Worm (Caenorhabditis elegans) whole organism, L4 larva: ENCODE results near the gene rmd-2.
A peak's percentile ranks its signal among the peaks of the same experiment; 100 is the strongest.

Source experiments
- F26F4.8 ChIP-seq: fragments of 200-800 bp; sonication (Bioruptor generic); conservative IDR thresholded peaks from 2 replicates; pipeline ENCODE4 v1.3.6; 2022; ENCODE audit warnings: missing genetic modification characterization, missing compliant biosample characterization
- F49E8.2 ChIP-seq: sonication (generic microtip); optimal IDR thresholded peaks from 2 replicates; lab custom pipeline; 2016; ENCODE audit warnings: missing compliant biosample characterization, mild to moderate bottlenecking, missing genetic modification characterization, borderline replicate concordance
- T20F7.1 ChIP-seq: fragments of 200-800 bp; sonication (Bioruptor generic); optimal IDR thresholded peaks from 2 replicates; lab custom pipeline; 2018; ENCODE audit warnings: mild to moderate bottlenecking, missing genetic modification characterization, missing compliant biosample characterization
- ama-1 ChIP-seq: fragments of 150-350 bp; optimal IDR thresholded peaks from 2 replicates; lab custom pipeline; 2014; ENCODE audit warnings: inconsistent platforms, mixed read lengths
- attf-4 ChIP-seq: sonication (generic microtip); optimal IDR thresholded peaks from 3 replicates; lab custom pipeline; 2017; ENCODE audit warnings: missing biosample characterization, missing genetic modification characterization
- ceh-20 ChIP-seq: fragments of 200-800 bp; sonication (Bioruptor generic); IDR thresholded peaks from 2 replicates; pipeline ENCODE4 v1.3.6; 2022; ENCODE audit warnings: missing genetic modification reagents, missing genetic modification characterization, missing compliant biosample characterization
- cey-2 ChIP-seq: sonication (generic microtip); optimal IDR thresholded peaks from 3 replicates; lab custom pipeline; 2017; ENCODE audit warnings: missing genetic modification characterization, mild to moderate bottlenecking, missing compliant biosample characterization, antibody characterized with exemption, borderline replicate concordance; ENCODE audit not compliant: insufficient read depth
- daf-16 ChIP-seq, 3 experiments: sonication (generic microtip); optimal IDR thresholded peaks; 2 replicates each; lab custom pipeline; 2016 to 2017; ENCODE audit warnings: missing genetic modification characterization in 3 of 3, missing genetic modification reagents in 3 of 3, mild to moderate bottlenecking in 2 of 3, missing compliant biosample characterization in 2 of 3, missing biosample characterization in 1 of 3, moderate library complexity in 1 of 3
- daf-19 ChIP-seq: fragments of 200-800 bp; sonication (Bioruptor generic); conservative IDR thresholded peaks from 2 replicates; pipeline ENCODE4 v1.3.6; 2022; ENCODE audit warnings: missing genetic modification characterization, missing compliant biosample characterization
- daf-8 ChIP-seq: fragments of 200-800 bp; sonication (Bioruptor generic); IDR thresholded peaks from 2 replicates; pipeline ENCODE4 v1.3.6; 2022; ENCODE audit warnings: missing genetic modification characterization, missing compliant biosample characterization
- dmd-6 ChIP-seq: fragments of 200-800 bp; sonication (Bioruptor generic); IDR thresholded peaks from 2 replicates; pipeline ENCODE4 v1.3.6; 2022; ENCODE audit warnings: missing genetic modification reagents, missing genetic modification characterization, missing compliant biosample characterization
- dmd-8 ChIP-seq: fragments of 200-800 bp; sonication (Bioruptor generic); IDR thresholded peaks from 2 replicates; pipeline ENCODE4 v1.3.6; 2022; ENCODE audit warnings: missing genetic modification characterization, missing compliant biosample characterization
- dpl-1 ChIP-seq: fragments of 150-350 bp; optimal IDR thresholded peaks from 2 replicates; lab custom pipeline; 2014; ENCODE audit warnings: missing biosample characterization, missing genetic modification reagents, missing genetic modification characterization
- dve-1 ChIP-seq: sonication (generic microtip); optimal IDR thresholded peaks from 2 replicates; lab custom pipeline; 2017; ENCODE audit warnings: antibody characterized with exemption, mild to moderate bottlenecking, missing genetic modification characterization, missing compliant biosample characterization; ENCODE audit not compliant: insufficient read depth
- egl-27 ChIP-seq: sonication (generic microtip); optimal IDR thresholded peaks from 3 replicates; lab custom pipeline; 2017; ENCODE audit warnings: missing biosample characterization, missing genetic modification reagents, missing genetic modification characterization
- egl-43 ChIP-seq: fragments of 200-800 bp; sonication (Bioruptor generic); IDR thresholded peaks from 2 replicates; pipeline ENCODE4 v1.3.6; 2022; ENCODE audit warnings: missing genetic modification reagents, missing genetic modification characterization, missing compliant biosample characterization
- gei-8 ChIP-seq: fragments of 200-800 bp; sonication (Bioruptor generic); optimal IDR thresholded peaks from 2 replicates; lab custom pipeline; 2018; ENCODE audit warnings: mild to moderate bottlenecking, missing genetic modification characterization, missing compliant biosample characterization
- hlh-11 ChIP-seq: fragments of 200-800 bp; sonication (Bioruptor generic); optimal IDR thresholded peaks from 2 replicates; lab custom pipeline; 2018; ENCODE audit warnings: mild to moderate bottlenecking, missing genetic modification characterization, missing compliant biosample characterization
- hlh-30 ChIP-seq: sonication (generic microtip); optimal IDR thresholded peaks from 2 replicates; lab custom pipeline; 2017; ENCODE audit warnings: antibody characterized with exemption, mild to moderate bottlenecking, missing genetic modification characterization, missing compliant biosample characterization; ENCODE audit not compliant: insufficient read depth
- lin-13 ChIP-seq: fragments of 150-350 bp; optimal IDR thresholded peaks from 2 replicates; lab custom pipeline; 2014; ENCODE audit warnings: missing biosample characterization, missing genetic modification reagents, missing genetic modification characterization
- lin-38 ChIP-seq: fragments of 200-800 bp; sonication (Bioruptor generic); IDR thresholded peaks from 2 replicates; pipeline ENCODE4 v1.3.6; 2022; ENCODE audit warnings: missing genetic modification reagents, missing genetic modification characterization, missing compliant biosample characterization
- lin-39 ChIP-seq: fragments of 150-350 bp; optimal IDR thresholded peaks from 2 replicates; lab custom pipeline; 2014; ENCODE audit warnings: missing biosample characterization, missing genetic modification reagents, missing genetic modification characterization
- lir-3 ChIP-seq: sonication (generic microtip); optimal IDR thresholded peaks from 2 replicates; lab custom pipeline; 2016; ENCODE audit warnings: mild to moderate bottlenecking, missing genetic modification characterization, missing compliant biosample characterization
- lsy-2 ChIP-seq, 2 experiments: fragments of 150-350 bp in 1 of 2; sonication (generic microtip) in 1 of 2; optimal IDR thresholded peaks; 2 replicates each; lab custom pipeline; 2014 to 2017; ENCODE audit warnings: missing biosample characterization in 2 of 2, missing genetic modification characterization in 2 of 2
- mes-2 ChIP-seq: sonication (generic microtip); optimal IDR thresholded peaks from 2 replicates; lab custom pipeline; 2016; ENCODE audit warnings: missing genotype, mild to moderate bottlenecking, missing genetic modification characterization, missing compliant biosample characterization; ENCODE audit not compliant: poor library complexity, severe bottlenecking
- mxl-3 ChIP-seq: fragments of 200-800 bp; sonication (Bioruptor generic); optimal IDR thresholded peaks from 2 replicates; lab custom pipeline; 2018; ENCODE audit warnings: mild to moderate bottlenecking, missing genetic modification characterization, missing compliant biosample characterization
- nhr-11 ChIP-seq: fragments of 150-350 bp; optimal IDR thresholded peaks from 2 replicates; lab custom pipeline; 2014; ENCODE audit warnings: missing biosample characterization, missing genetic modification characterization
- nhr-237 ChIP-seq: sonication (generic microtip); optimal IDR thresholded peaks from 2 replicates; lab custom pipeline; 2017; ENCODE audit warnings: missing biosample characterization, missing genetic modification characterization
- nhr-28 ChIP-seq: fragments of 150-350 bp; optimal IDR thresholded peaks from 2 replicates; lab custom pipeline; 2014; ENCODE audit warnings: missing biosample characterization, missing genetic modification characterization
- pqm-1 ChIP-seq: sonication (generic microtip); optimal IDR thresholded peaks from 2 replicates; lab custom pipeline; 2017; ENCODE audit warnings: missing biosample characterization, missing genetic modification characterization
- snpc-1.2 ChIP-seq: fragments of 200-800 bp; sonication (Bioruptor generic); IDR thresholded peaks from 2 replicates; pipeline ENCODE4 v1.3.6; 2022; ENCODE audit warnings: missing genetic modification reagents, missing genetic modification characterization, missing compliant biosample characterization
- snpc-4 ChIP-seq: fragments of 150-350 bp; optimal IDR thresholded peaks from 2 replicates; lab custom pipeline; 2014; ENCODE audit warnings: missing biosample characterization, missing genetic modification characterization
- tag-97 ChIP-seq: fragments of 200-800 bp; sonication (Bioruptor generic); IDR thresholded peaks from 2 replicates; pipeline ENCODE4 v1.3.6; 2022; ENCODE audit warnings: missing genetic modification characterization, missing compliant biosample characterization
- unc-39 ChIP-seq: sonication (generic microtip); optimal IDR thresholded peaks from 2 replicates; lab custom pipeline; 2017; ENCODE audit warnings: missing biosample characterization, missing genetic modification characterization
- unc-62 ChIP-seq, 3 experiments: fragments of 150-350 bp in 1 of 3; sonication (generic microtip); optimal IDR thresholded peaks in 2 of 3; peaks in 1 of 3; 1 replicate in 1 of 3; 2 replicates in 2 of 3; lab custom pipeline; 2014 to 2017; ENCODE audit warnings: missing biosample characterization in 3 of 3, missing genetic modification characterization in 3 of 3, missing genetic modification reagents in 3 of 3, missing genotype in 1 of 3
- ztf-7 ChIP-seq: fragments of 150-350 bp; optimal IDR thresholded peaks from 2 replicates; lab custom pipeline; 2014; ENCODE audit warnings: missing biosample characterization, missing genetic modification characterization

rmd-2 gene

ce11 chrV:10012639-10013038, 26.6 kb upstream of the rmd-2 start:
- TF ChIP-seq dve-1 (tag; lab: Kevin White, UChicago) (peak; percentile 67), nhr-28 (tag; lab: Kevin White, UChicago) (peak; percentile 78), F49E8.2 (tag; lab: Kevin White, UChicago) (no peak), lin-13 (GFP tag; lab: Kevin White, UChicago) (no peak), daf-16 (GFP tag; optimal IDR thresholded peaks at IDR 0.05; lab: Kevin White, UChicago) (no peak), daf-16 (tag; optimal IDR thresholded peaks at IDR 0.05; lab: Kevin White, UChicago) (peak; percentile 82), hlh-11 (peak; percentile 56), dpl-1 (GFP tag; lab: Kevin White, UChicago) (no peak), ama-1 (no peak), lsy-2 (tag; optimal IDR thresholded peaks at IDR 0.05; lab: Kevin White, UChicago) (no peak), daf-8 (GFP tag; lab: Robert Waterston, UW) (no peak), mes-2 (tag; lab: Kevin White, UChicago) (no peak), egl-43 (GFP tag; lab: Robert Waterston, UW) (no peak), attf-4 (tag; lab: Kevin White, UChicago) (no peak), mxl-3 (GFP tag; lab: Kevin White, UChicago) (no peak), pqm-1 (tag; lab: Kevin White, UChicago) (peak; percentile 61), F26F4.8 (GFP tag; lab: Robert Waterston, UW) (no peak), dmd-6 (GFP tag; lab: Robert Waterston, UW) (peak; percentile 61), dmd-8 (GFP tag; lab: Robert Waterston, UW) (no peak), lin-39 (tag; lab: Kevin White, UChicago) (no peak), ztf-7 (no peak), snpc-1.2 (no peak), unc-62 (GFP tag; optimal IDR thresholded peaks at IDR 0.05 in 1 of 2; lab: Kevin White, UChicago) (peak in 1 of 2 experiments; percentile 29), unc-62 (tag; optimal IDR thresholded peaks at IDR 0.05; lab: Kevin White, UChicago) (no peak), hlh-30 (tag; lab: Kevin White, UChicago) (peak; percentile 12), snpc-4 (tag; lab: Kevin White, UChicago) (no peak), cey-2 (tag; lab: Kevin White, UChicago) (no peak), daf-19 (GFP tag; lab: Robert Waterston, UW) (no peak), ceh-20 (GFP tag; lab: Robert Waterston, UW) (no peak), tag-97 (GFP tag; lab: Robert Waterston, UW) (no peak), nhr-11 (no peak), unc-39 (tag; lab: Kevin White, UChicago) (no peak), T20F7.1 (no peak)

ce11 chrV:10011623-10012022, 25.5 kb upstream of the rmd-2 start, which contains the start of gene lea-1:
Gene lea-1 (plus strand): TSS chrV:10011923.
- TF ChIP-seq hlh-30 (tag; lab: Kevin White, UChicago), result no peak
- TF ChIP-seq mxl-3 (GFP tag; lab: Kevin White, UChicago), result no peak
- no peak for TF ChIP-seq egl-27 (tag; lab: Kevin White, UChicago)
- TF ChIP-seq dmd-6 (GFP tag; lab: Robert Waterston, UW), result no peak
- TF ChIP-seq gei-8 (GFP tag; lab: Kevin White, UChicago), result no peak
- no peak for TF ChIP-seq lin-13 (GFP tag; lab: Kevin White, UChicago)
- no peak for TF ChIP-seq snpc-1.2
- no peak for TF ChIP-seq lir-3 (tag; lab: Kevin White, UChicago)
- TF ChIP-seq nhr-237 (tag; lab: Kevin White, UChicago), result no peak

DNA sequence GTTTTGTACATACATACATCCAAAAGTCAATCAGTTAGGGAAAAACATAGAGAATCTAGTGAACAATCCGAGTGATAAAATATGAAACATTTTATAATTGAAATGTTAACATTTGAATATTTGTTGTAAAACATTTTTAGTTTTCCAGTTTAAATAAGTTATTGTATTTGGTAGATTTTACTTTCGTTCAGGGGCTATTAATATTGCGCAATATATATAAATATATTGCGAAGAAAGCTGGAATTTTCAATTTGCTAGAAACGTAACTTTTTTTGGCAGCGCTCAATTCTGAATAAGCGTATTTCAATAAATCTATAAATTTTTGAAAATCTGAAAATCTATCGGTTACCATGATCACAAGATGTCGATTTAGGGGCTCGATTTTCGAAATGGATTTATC, 21.4 kb upstream of the rmd-2 start:
- TF ChIP-seq T20F7.1, result no peak
- TF ChIP-seq lin-38 (GFP tag; lab: Robert Waterston, UW), result 0 out of 2 replicates have a peak, but pooled peaks have one; percentile 26
